Fruit fly (Drosophila melanogaster) whole organism, pupa: ENCODE measurements around the gene Pdp1.

Experiments used
- CG10348 ChIP-seq: fragments of 200-800 bp; sonication (Bioruptor generic); IDR thresholded peaks from 2 replicates; pipeline ENCODE4 v1.3.6; 2022; ENCODE audit warnings: missing biosample characterization, missing genetic modification characterization
- CG12605 ChIP-seq: fragments of 200-800 bp; sonication (Bioruptor generic); IDR thresholded peaks from 2 replicates; pipeline ENCODE4 v1.3.6; 2022; ENCODE audit warnings: missing biosample characterization, missing genetic modification characterization
- CG14655 ChIP-seq: fragments of 200-800 bp; sonication (Bioruptor generic); optimal IDR thresholded peaks from 3 replicates; lab custom pipeline; 2017; ENCODE audit warnings: mild to moderate bottlenecking, missing biosample characterization, missing genetic modification reagents, missing genetic modification characterization
- CG17806 ChIP-seq: fragments of 200-800 bp; sonication (Bioruptor generic); optimal IDR thresholded peaks from 2 replicates; lab custom pipeline; 2018; ENCODE audit warnings: missing biosample characterization, mild to moderate bottlenecking, missing genetic modification characterization, moderate library complexity
- CG34367 ChIP-seq: fragments of 200-800 bp; sonication (Bioruptor generic); optimal IDR thresholded peaks from 2 replicates; lab custom pipeline; 2018; ENCODE audit warnings: missing biosample characterization, mild to moderate bottlenecking, missing genetic modification characterization
- CG4496 ChIP-seq: fragments of 200-800 bp; sonication (Bioruptor generic); IDR thresholded peaks from 3 replicates; pipeline ENCODE4 v1.3.6; 2022; ENCODE audit warnings: missing biosample characterization, missing genetic modification characterization
- CG9948 ChIP-seq: fragments of 200-800 bp; sonication (Bioruptor generic); optimal IDR thresholded peaks from 2 replicates; lab custom pipeline; 2018; ENCODE audit warnings: missing biosample characterization, mild to moderate bottlenecking, missing genetic modification characterization, moderate library complexity
- EcR ChIP-seq: fragments of 200-800 bp; sonication (Bioruptor generic); optimal IDR thresholded peaks from 3 replicates; lab custom pipeline; 2019; ENCODE audit warnings: missing biosample characterization, missing genetic modification characterization, mild to moderate bottlenecking, moderate library complexity, missing genetic modification reagents
- Ets98B ChIP-seq: fragments of 200-800 bp; sonication (Bioruptor generic); IDR thresholded peaks from 2 replicates; pipeline ENCODE4 v1.3.6; 2022; ENCODE audit warnings: missing biosample characterization, missing genetic modification characterization
- Pif1A ChIP-seq: fragments of 200-800 bp; sonication (Bioruptor generic); optimal IDR thresholded peaks from 3 replicates; lab custom pipeline; 2016; ENCODE audit warnings: missing biosample characterization, missing genetic modification characterization
- Snoo ChIP-seq: fragments of 200-800 bp; sonication (Bioruptor generic); optimal IDR thresholded peaks from 3 replicates; lab custom pipeline; 2017; ENCODE audit warnings: missing biosample characterization, mild to moderate bottlenecking, missing genetic modification characterization, inconsistent platforms
- gl ChIP-seq: fragments of 200-800 bp; sonication (Bioruptor generic); optimal IDR thresholded peaks from 2 replicates; lab custom pipeline; 2018; ENCODE audit warnings: missing biosample characterization, mild to moderate bottlenecking, missing genetic modification characterization
- rn ChIP-seq: fragments of 200-800 bp; sonication (Bioruptor generic); IDR thresholded peaks from 2 replicates; pipeline ENCODE4 v1.3.6; 2022; ENCODE audit warnings: missing biosample characterization, missing genetic modification characterization

DNA sequence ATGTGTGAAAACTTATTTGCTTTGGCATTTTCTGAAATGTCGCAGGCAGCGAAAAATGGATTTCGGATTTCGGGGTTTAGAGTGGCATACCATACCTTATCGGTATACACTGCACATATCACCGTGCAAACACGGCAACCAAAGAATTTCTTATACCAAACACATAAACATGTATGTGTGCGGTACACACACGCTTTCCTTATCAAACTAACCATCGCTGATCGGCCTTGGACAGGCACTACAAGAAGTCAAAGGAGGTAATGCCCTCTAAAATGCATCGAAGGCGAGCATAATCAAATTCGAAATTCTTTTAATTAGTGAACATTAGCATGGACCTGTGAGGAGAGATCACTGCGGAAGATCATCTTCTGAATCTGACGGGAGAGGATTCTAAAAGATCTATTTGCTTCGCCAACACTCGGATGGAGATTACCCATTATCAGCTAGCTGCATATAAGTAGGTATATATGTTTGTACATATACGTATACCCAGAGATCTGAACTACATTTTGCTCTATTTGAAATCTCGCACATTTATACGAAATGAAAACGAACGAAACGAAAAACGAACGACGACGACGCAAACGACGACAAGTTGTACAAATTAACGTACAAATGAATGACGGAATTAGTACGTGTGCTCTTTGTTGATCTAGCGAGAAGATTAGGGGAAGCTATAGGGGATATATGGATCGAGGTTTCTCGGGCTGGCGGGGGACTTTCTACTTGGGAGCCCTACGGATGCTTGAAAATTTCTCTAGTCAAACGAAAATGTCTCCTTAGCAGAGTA lies 8.6 kb downstream of the Pdp1 start:
- TF ChIP-seq gl (tag; lab: Kevin White, UChicago) (no peak), rn (no peak), Ets98B (GFP tag; lab: Robert Waterston, UW) (no peak), CG12605 (GFP tag; lab: Robert Waterston, UW) (no peak), CG17806 (no peak), EcR (no peak), CG4496 (GFP tag; lab: Robert Waterston, UW) (no peak), CG10348 (GFP tag; lab: Robert Waterston, UW) (no peak), CG9948 (tag; lab: Kevin White, UChicago) (no peak), CG34367 (no peak), CG14655 (GFP tag; lab: Kevin White, UChicago) (no peak), Pif1A (GFP tag; lab: Kevin White, UChicago) (no peak), Snoo (tag; lab: Kevin White, UChicago) (no peak)
